Fruit fly (Drosophila melanogaster) whole organism, embryonic: Measurements from ENCODE around the gene Snapin.

Experiments used
- Asciz ChIP-seq: fragments of 200-800 bp; sonication (Bioruptor generic); optimal IDR thresholded peaks from 2 replicates; lab custom pipeline; 2017; ENCODE audit warnings: missing biosample characterization, mild to moderate bottlenecking, missing genetic modification characterization, missing genetic modification reagents
- Blimp-1 ChIP-seq: fragments of 200-800 bp; sonication (Bioruptor generic); optimal IDR thresholded peaks from 3 replicates; lab custom pipeline; 2018; ENCODE audit warnings: missing biosample characterization, missing genetic modification characterization, mild to moderate bottlenecking, moderate library complexity, missing genetic modification reagents
- CG10274 ChIP-seq: fragments of 200-800 bp; sonication (Bioruptor generic); optimal IDR thresholded peaks from 3 replicates; lab custom pipeline; 2017; ENCODE audit warnings: missing biosample characterization, mild to moderate bottlenecking, missing genetic modification characterization
- CG12071 ChIP-seq: fragments of 200-800 bp; sonication (Bioruptor generic); optimal IDR thresholded peaks from 3 replicates; lab custom pipeline; 2018; ENCODE audit warnings: missing biosample characterization, mild to moderate bottlenecking, missing genetic modification characterization
- CG12659 ChIP-seq: fragments of 200-800 bp; sonication (Bioruptor generic); optimal IDR thresholded peaks from 3 replicates; lab custom pipeline; 2017; ENCODE audit warnings: mild to moderate bottlenecking, missing biosample characterization, missing genetic modification reagents, missing genetic modification characterization
- CG14441 ChIP-seq: fragments of 200-800 bp; sonication (Bioruptor generic); IDR thresholded peaks from 2 replicates; pipeline ENCODE4 v1.3.6; 2022; ENCODE audit warnings: missing biosample characterization, missing genetic modification characterization
- CG16779 ChIP-seq: fragments of 200-800 bp; sonication (Bioruptor generic); IDR thresholded peaks from 2 replicates; pipeline ENCODE4 v1.3.6; 2022; ENCODE audit warnings: missing biosample characterization, missing genetic modification characterization
- CG17359 ChIP-seq: fragments of 200-800 bp; sonication (Bioruptor generic); optimal IDR thresholded peaks from 3 replicates; lab custom pipeline; 2018; ENCODE audit warnings: missing biosample characterization, mild to moderate bottlenecking, missing genetic modification characterization, moderate library complexity
- CG17829 ChIP-seq: fragments of 200-800 bp; optimal IDR thresholded peaks from 2 replicates; lab custom pipeline; 2019; ENCODE audit warnings: missing biosample characterization, mild to moderate bottlenecking, missing genetic modification characterization, moderate library complexity
- CG18619 ChIP-seq: fragments of 200-800 bp; sonication (Bioruptor generic); optimal IDR thresholded peaks from 3 replicates; lab custom pipeline; 2017; ENCODE audit warnings: missing biosample characterization, mild to moderate bottlenecking, missing genetic modification characterization
- CG18764 ChIP-seq: fragments of 200-800 bp; sonication (Bioruptor generic); optimal IDR thresholded peaks from 3 replicates; lab custom pipeline; 2016; ENCODE audit warnings: missing biosample characterization, missing genetic modification characterization
- CG2116 ChIP-seq: fragments of 200-800 bp; sonication (Bioruptor generic); optimal IDR thresholded peaks from 3 replicates; lab custom pipeline; 2018; ENCODE audit warnings: missing biosample characterization, mild to moderate bottlenecking, missing genetic modification characterization
- CG2678 ChIP-seq: fragments of 200-800 bp; sonication (Bioruptor generic); optimal IDR thresholded peaks from 3 replicates; lab custom pipeline; 2019; ENCODE audit warnings: missing biosample characterization, mild to moderate bottlenecking, missing genetic modification characterization, moderate library complexity
- CG30020 ChIP-seq: fragments of 200-800 bp; optimal IDR thresholded peaks from 2 replicates; lab custom pipeline; 2019; ENCODE audit warnings: missing biosample characterization, mild to moderate bottlenecking, missing genetic modification characterization, moderate library complexity
- CG31441 ChIP-seq: fragments of 200-800 bp; sonication (Bioruptor generic); IDR thresholded peaks from 2 replicates; pipeline ENCODE4 v1.3.6; 2022; ENCODE audit warnings: missing biosample characterization, missing genetic modification characterization
- CG4820 ChIP-seq: fragments of 200-800 bp; sonication (Bioruptor generic); optimal IDR thresholded peaks from 3 replicates; lab custom pipeline; 2016; ENCODE audit warnings: missing biosample characterization, missing genetic modification characterization
- CG6689 ChIP-seq: fragments of 200-800 bp; sonication (Bioruptor generic); IDR thresholded peaks from 2 replicates; pipeline ENCODE4 v1.3.6; 2022; ENCODE audit warnings: missing biosample characterization, missing genetic modification characterization
- CG7745 ChIP-seq: fragments of 200-800 bp; sonication (Bioruptor generic); optimal IDR thresholded peaks from 2 replicates; lab custom pipeline; 2018; ENCODE audit warnings: missing biosample characterization, mild to moderate bottlenecking, missing genetic modification characterization, moderate library complexity
- CG8281 ChIP-seq: fragments of 200-800 bp; sonication (Bioruptor generic); optimal IDR thresholded peaks from 2 replicates; lab custom pipeline; 2018; ENCODE audit warnings: missing biosample characterization, mild to moderate bottlenecking, missing genetic modification characterization, moderate library complexity
- CG9609 ChIP-seq: fragments of 200-800 bp; sonication (Bioruptor generic); optimal IDR thresholded peaks from 3 replicates; lab custom pipeline; 2016; ENCODE audit warnings: missing biosample characterization, missing genetic modification characterization
- Fer2 ChIP-seq: fragments of 200-800 bp; sonication (Bioruptor generic); optimal IDR thresholded peaks from 2 replicates; lab custom pipeline; 2018; ENCODE audit warnings: missing biosample characterization, mild to moderate bottlenecking, missing genetic modification characterization, moderate library complexity
- Gug ChIP-seq: fragments of 200-800 bp; sonication (Bioruptor generic); IDR thresholded peaks from 4 replicates; pipeline ENCODE4 v1.3.6; 2022; ENCODE audit warnings: missing biosample characterization, missing genetic modification characterization
- H2.0 ChIP-seq: fragments of 200-800 bp; sonication (Bioruptor generic); IDR thresholded peaks from 2 replicates; pipeline ENCODE4 v1.3.6; 2022; ENCODE audit warnings: missing biosample characterization, missing genetic modification characterization
- Hey ChIP-seq: fragments of 200-800 bp; sonication (Bioruptor generic); optimal IDR thresholded peaks from 3 replicates; lab custom pipeline; 2018; ENCODE audit warnings: missing biosample characterization, mild to moderate bottlenecking, missing genetic modification characterization
- Mrtf ChIP-seq: fragments of 200-800 bp; sonication (Bioruptor generic); IDR thresholded peaks from 3 replicates; pipeline ENCODE4 v1.3.6; 2022; ENCODE audit warnings: missing biosample characterization, missing genetic modification characterization
- Ptx1 ChIP-seq: fragments of 200-800 bp; sonication (Bioruptor generic); IDR thresholded peaks from 2 replicates; pipeline ENCODE4 v1.3.6; 2022; ENCODE audit warnings: missing biosample characterization, missing genetic modification characterization
- Rx ChIP-seq: fragments of 200-800 bp; sonication (Bioruptor generic); IDR thresholded peaks from 2 replicates; pipeline ENCODE4 v1.3.6; 2022; ENCODE audit warnings: missing biosample characterization, missing genetic modification characterization
- Side ChIP-seq: fragments of 200-800 bp; sonication (Bioruptor generic); optimal IDR thresholded peaks from 2 replicates; lab custom pipeline; 2016; ENCODE audit warnings: missing biosample characterization, missing genetic modification characterization
- Ssrp ChIP-seq: fragments of 200-800 bp; sonication (Bioruptor generic); optimal IDR thresholded peaks from 2 replicates; lab custom pipeline; 2018; ENCODE audit warnings: missing biosample characterization, mild to moderate bottlenecking, missing genetic modification characterization, moderate library complexity
- br ChIP-seq: fragments of >200 bp; optimal IDR thresholded peaks from 2 replicates; lab custom pipeline; 2017
- chinmo ChIP-seq: fragments of 200-800 bp; sonication (Bioruptor generic); IDR thresholded peaks from 4 replicates; pipeline ENCODE4 v1.3.6; 2022; ENCODE audit warnings: missing biosample characterization, missing genetic modification characterization; ENCODE audit not compliant: partially characterized antibody
- chn ChIP-seq: fragments of 200-800 bp; sonication (Bioruptor generic); optimal IDR thresholded peaks from 2 replicates; lab custom pipeline; 2016; ENCODE audit warnings: missing biosample characterization, missing genetic modification characterization
- ci ChIP-seq: fragments of 200-800 bp; sonication (Bioruptor generic); IDR thresholded peaks from 3 replicates; pipeline ENCODE4 v1.3.6; 2022; ENCODE audit warnings: missing biosample characterization, missing genetic modification characterization
- dmrt99B ChIP-seq: fragments of 200-800 bp; sonication (Bioruptor generic); optimal IDR thresholded peaks from 2 replicates; lab custom pipeline; 2018; ENCODE audit warnings: missing biosample characterization, mild to moderate bottlenecking, missing genetic modification characterization, moderate library complexity
- hth ChIP-seq: fragments of >200 bp; optimal IDR thresholded peaks from 2 replicates; lab custom pipeline; 2017; ENCODE audit warnings: inconsistent platforms
- lbe ChIP-seq: fragments of 200-800 bp; sonication (Bioruptor generic); optimal IDR thresholded peaks from 2 replicates; lab custom pipeline; 2016; ENCODE audit warnings: missing biosample characterization, mild to moderate bottlenecking, missing genetic modification characterization
- mam ChIP-seq: fragments of 200-800 bp; sonication (Bioruptor generic); optimal IDR thresholded peaks from 3 replicates; lab custom pipeline; 2016; ENCODE audit warnings: missing biosample characterization, missing genetic modification characterization
- nerfin-1 ChIP-seq: fragments of 200-800 bp; sonication (Bioruptor generic); optimal IDR thresholded peaks from 3 replicates; lab custom pipeline; 2019; ENCODE audit warnings: missing biosample characterization, mild to moderate bottlenecking, missing genetic modification characterization, moderate library complexity
- nmo ChIP-seq: fragments of 200-800 bp; sonication (Bioruptor generic); optimal IDR thresholded peaks from 2 replicates; lab custom pipeline; 2018; ENCODE audit warnings: missing biosample characterization, mild to moderate bottlenecking, missing genetic modification characterization, moderate library complexity
- psq ChIP-seq: fragments of 200-800 bp; sonication (Bioruptor generic); optimal IDR thresholded peaks from 2 replicates; lab custom pipeline; 2017; ENCODE audit warnings: missing biosample characterization, missing genetic modification characterization
- pum ChIP-seq: fragments of 200-800 bp; sonication (Bioruptor generic); optimal IDR thresholded peaks from 2 replicates; lab custom pipeline; 2016; ENCODE audit warnings: missing biosample characterization, missing genetic modification characterization
- sc ChIP-seq, 3 experiments: fragments of >200 bp in 2 of 3; fragments of 200-800 bp in 1 of 3; sonication (Bioruptor generic) in 1 of 3; optimal IDR thresholded peaks; 2 replicates in 2 of 3; 3 replicates in 1 of 3; lab custom pipeline; 2017; ENCODE audit warnings: mild to moderate bottlenecking in 1 of 3, missing biosample characterization in 1 of 3, missing genetic modification characterization in 1 of 3, missing genetic modification reagents in 1 of 3
- schlank ChIP-seq: fragments of 200-800 bp; sonication (Bioruptor generic); optimal IDR thresholded peaks from 2 replicates; lab custom pipeline; 2018; ENCODE audit warnings: missing biosample characterization, mild to moderate bottlenecking, missing genetic modification characterization
- sens-2 ChIP-seq: fragments of 200-800 bp; sonication (Bioruptor generic); IDR thresholded peaks from 2 replicates; pipeline ENCODE4 v1.3.6; 2022; ENCODE audit warnings: missing biosample characterization, missing genetic modification characterization
- sisA ChIP-seq: fragments of 200-800 bp; sonication (Bioruptor generic); IDR thresholded peaks from 2 replicates; pipeline ENCODE4 v1.3.6; 2022; ENCODE audit warnings: missing biosample characterization, missing genetic modification characterization
- sob ChIP-seq: fragments of 200-800 bp; sonication (Bioruptor generic); IDR thresholded peaks from 2 replicates; pipeline ENCODE4 v1.3.6; 2022; ENCODE audit warnings: missing biosample characterization, missing genetic modification characterization
- stc ChIP-seq: fragments of 200-800 bp; sonication (Bioruptor generic); IDR thresholded peaks from 2 replicates; pipeline ENCODE4 v1.3.6; 2022; ENCODE audit warnings: missing biosample characterization, missing genetic modification characterization
- tll ChIP-seq, 2 experiments: fragments of 200-800 bp in 1 of 2; fragments of >200 bp in 1 of 2; sonication (Bioruptor generic) in 1 of 2; optimal IDR thresholded peaks; 2 replicates each; lab custom pipeline; 2017 to 2019; ENCODE audit warnings: missing biosample characterization in 2 of 2, missing genetic modification characterization in 2 of 2, mild to moderate bottlenecking in 1 of 2, moderate library complexity in 1 of 2
- wdn ChIP-seq: fragments of 200-800 bp; sonication (Bioruptor generic); IDR thresholded peaks from 2 replicates; pipeline ENCODE4 v1.3.6; 2022; ENCODE audit warnings: missing biosample characterization, missing genetic modification characterization

Snapin gene

dm6 chr2L:2731370-2732138, 27.9 kb downstream of the Snapin start (continued):
- TF ChIP-seq CG14441 (GFP tag; lab: Robert Waterston, UW), result peak; percentile 45; the same call in 1 of the 2 replicates
- TF ChIP-seq Hey (tag; lab: Kevin White, UChicago), result no peak
- TF ChIP-seq nerfin-1 (tag; lab: Kevin White, UChicago), result no peak
- no peak for TF ChIP-seq sc (optimal IDR thresholded peaks at IDR 0.05; lab: Kevin White, UChicago)
- TF ChIP-seq sc (GFP tag; optimal IDR thresholded peaks at IDR 0.05; lab: Kevin White, UChicago), result no peak
- TF ChIP-seq dmrt99B (tag; lab: Kevin White, UChicago), result peak; percentile 68
- TF ChIP-seq Mrtf (GFP tag; lab: Robert Waterston, UW), result 0 out of 3 replicates have a peak, but pooled peaks have one; percentile 19
- TF ChIP-seq CG12071 (GFP tag; lab: Kevin White, UChicago), result no peak
- TF ChIP-seq CG7745 (tag; lab: Kevin White, UChicago), result no peak
- peak; percentile 42 for TF ChIP-seq CG31441 (GFP tag; lab: Robert Waterston, UW)
- no peak for TF ChIP-seq CG8281 (tag; lab: Kevin White, UChicago)
- no peak for TF ChIP-seq br
- TF ChIP-seq Blimp-1, result peak; percentile 50
- peak; percentile 29 for TF ChIP-seq nmo
- no peak for TF ChIP-seq CG18764 (GFP tag; lab: Kevin White, UChicago)
- TF ChIP-seq Side, result no peak
- TF ChIP-seq CG12659, result peak; percentile 19
- TF ChIP-seq CG16779 (GFP tag; lab: Robert Waterston, UW), result no peak
- TF ChIP-seq CG10274 (GFP tag; lab: Kevin White, UChicago), result no peak
- TF ChIP-seq psq (GFP tag; lab: Kevin White, UChicago), result no peak
- TF ChIP-seq schlank, result no peak
- peak; percentile 27; the same call in 1 of the 2 replicates for TF ChIP-seq sens-2 (GFP tag; lab: Robert Waterston, UW)
- TF ChIP-seq Ptx1 (GFP tag; lab: Robert Waterston, UW), result peak; percentile 43
- 0 out of 4 replicates have a peak, but pooled peaks have one; percentile 68 for TF ChIP-seq chinmo
- 0 out of 4 replicates have a peak, but pooled peaks have one; percentile 22 for TF ChIP-seq Gug (GFP tag; lab: Robert Waterston, UW)
- TF ChIP-seq chn (GFP tag; lab: Kevin White, UChicago), result no peak
- TF ChIP-seq stc (GFP tag; lab: Robert Waterston, UW), result peak; percentile 31; the same call in 1 of the 2 replicates
- no peak for TF ChIP-seq H2.0
- TF ChIP-seq Fer2 (tag; lab: Kevin White, UChicago), result no peak
- peak; percentile 71 for TF ChIP-seq pum (GFP tag; lab: Kevin White, UChicago)
- no peak for TF ChIP-seq CG30020 (tag; lab: Kevin White, UChicago)
- no peak for TF ChIP-seq CG9609 (GFP tag; lab: Kevin White, UChicago)
- no peak for TF ChIP-seq tll (GFP tag; optimal IDR thresholded peaks at IDR 0.05; lab: Kevin White, UChicago)
- peak; percentile 38 for TF ChIP-seq CG2678 (tag; lab: Kevin White, UChicago)
- peak; percentile 67; the same call in 1 of the 2 replicates for TF ChIP-seq CG6689 (GFP tag; lab: Robert Waterston, UW)
- TF ChIP-seq ci, result no peak
- TF ChIP-seq lbe (GFP tag; lab: Kevin White, UChicago), result no peak
- TF ChIP-seq CG4820, result no peak
- no peak for TF ChIP-seq Ssrp (tag; lab: Kevin White, UChicago)
- peak; percentile 48 for TF ChIP-seq CG17359 (tag; lab: Kevin White, UChicago)
- peak; percentile 32; the same call in 1 of the 2 replicates for TF ChIP-seq sob (GFP tag; lab: Robert Waterston, UW)
- no peak for TF ChIP-seq CG17829 (tag; lab: Kevin White, UChicago)
- peak; percentile 62; the same call in 1 of the 2 replicates for TF ChIP-seq Rx (GFP tag; lab: Robert Waterston, UW)
- TF ChIP-seq CG2116, result no peak
- no peak for TF ChIP-seq wdn (GFP tag; lab: Robert Waterston, UW)
- no peak for TF ChIP-seq Asciz (GFP tag; lab: Kevin White, UChicago)
- peak; percentile 38; the same call in 1 of the 2 replicates for TF ChIP-seq sisA (GFP tag; lab: Robert Waterston, UW)
- peak; percentile 14 for TF ChIP-seq mam
- TF ChIP-seq hth (lab: Kevin White, UChicago), result no peak
- TF ChIP-seq CG18619 (GFP tag; lab: Kevin White, UChicago), result peak; percentile 9
